Fruit fly (Drosophila melanogaster): ENCODE measurements around the gene Mayo.

Gene Mayo

dm6 chr3R:31062344-31062964, 46.5 kb downstream of the Mayo start:
- no peak for TF ChIP-seq noc (tag; optimal IDR thresholded peaks at IDR 0.05)

DNA sequence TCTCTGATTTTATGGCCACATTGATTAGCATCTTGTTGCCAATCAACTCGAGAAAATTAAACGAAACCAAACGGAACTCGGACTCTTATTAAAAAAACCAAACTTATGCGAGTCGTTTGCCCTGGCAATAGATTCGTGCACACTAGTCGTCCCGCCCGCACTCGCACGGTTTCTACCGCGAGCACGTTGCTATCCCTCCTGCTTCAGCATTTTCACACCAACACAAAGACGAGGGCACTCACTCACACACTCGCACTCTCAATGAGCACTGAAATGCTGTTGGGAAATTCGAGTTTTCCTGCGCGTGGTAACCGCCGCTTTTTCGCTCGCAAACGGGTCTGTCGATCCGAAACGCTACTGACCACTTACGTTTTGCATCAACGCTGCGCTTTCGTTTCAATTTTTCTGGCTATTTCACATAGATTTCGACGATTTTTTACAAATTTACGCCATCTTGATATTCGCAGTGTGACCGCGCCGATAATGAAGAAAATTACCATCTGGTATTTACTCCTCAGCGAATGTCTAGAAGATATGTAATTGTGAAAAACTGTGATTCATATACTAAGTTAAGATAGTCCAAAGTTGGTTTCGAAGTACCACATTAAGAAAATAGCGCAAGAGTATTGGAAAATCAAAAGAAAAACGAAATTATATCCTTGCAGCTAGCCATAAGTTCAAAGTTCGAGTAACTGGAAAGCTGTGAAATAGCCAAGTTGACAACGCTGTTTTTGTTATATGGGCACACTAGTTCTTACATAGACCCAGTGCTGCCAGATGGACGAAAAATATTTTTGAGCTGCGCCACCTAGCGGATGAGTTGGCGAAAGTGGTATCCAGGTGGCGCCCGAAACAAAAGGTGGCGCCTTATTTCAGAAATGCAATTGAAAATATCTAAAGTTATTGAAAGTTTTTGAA, 48.0 kb downstream of the Mayo start, which contains the start of gene dco:
dco (minus strand) TSS at position 503 of the 918 bp plus-strand sequence.
- TF ChIP-seq noc (tag; optimal IDR thresholded peaks at IDR 0.05), result no peak

DNA sequence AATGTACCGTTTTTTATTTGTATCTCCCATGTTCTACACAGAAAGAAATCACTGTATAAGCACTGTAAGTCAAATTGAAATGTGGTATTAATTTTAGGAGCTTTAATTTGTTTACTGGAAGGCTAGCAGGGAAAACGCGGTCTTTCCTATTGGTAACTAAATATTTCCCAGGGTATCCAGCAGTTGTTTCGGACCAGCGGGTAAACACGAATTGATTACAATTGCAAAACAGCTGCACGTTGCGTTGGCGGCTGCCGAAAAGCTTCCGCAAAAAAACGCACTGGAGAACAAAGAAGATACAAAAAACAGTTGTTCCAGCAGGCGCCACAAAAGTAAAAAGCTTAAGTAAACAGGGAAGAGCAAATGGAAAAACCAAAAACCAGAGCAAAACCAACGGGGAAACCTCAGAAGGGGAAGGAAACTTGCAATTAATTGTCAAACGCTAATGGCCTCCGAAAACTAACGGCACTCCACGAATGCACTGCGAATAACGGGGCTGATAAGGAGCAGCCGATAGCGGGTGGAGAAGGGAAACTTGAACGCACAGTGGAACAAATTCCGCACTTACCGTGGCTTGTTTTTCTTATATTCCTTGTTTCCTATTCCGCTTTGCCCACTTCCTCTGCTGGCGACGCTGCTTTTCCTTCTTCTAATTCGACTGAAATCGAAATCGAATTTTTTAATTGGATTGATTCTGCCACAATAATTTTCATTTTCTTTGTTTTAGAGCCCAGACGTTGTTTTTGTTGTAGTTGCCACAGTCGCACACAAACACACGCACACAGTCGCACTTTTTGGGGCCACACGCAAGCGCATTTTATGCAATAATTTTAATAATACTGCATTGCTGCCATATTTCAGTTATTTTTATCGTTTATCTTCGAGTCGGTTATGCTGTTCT, 48.9 kb downstream of the Mayo start:
- no peak for TF ChIP-seq noc (tag; optimal IDR thresholded peaks at IDR 0.05)

DNA sequence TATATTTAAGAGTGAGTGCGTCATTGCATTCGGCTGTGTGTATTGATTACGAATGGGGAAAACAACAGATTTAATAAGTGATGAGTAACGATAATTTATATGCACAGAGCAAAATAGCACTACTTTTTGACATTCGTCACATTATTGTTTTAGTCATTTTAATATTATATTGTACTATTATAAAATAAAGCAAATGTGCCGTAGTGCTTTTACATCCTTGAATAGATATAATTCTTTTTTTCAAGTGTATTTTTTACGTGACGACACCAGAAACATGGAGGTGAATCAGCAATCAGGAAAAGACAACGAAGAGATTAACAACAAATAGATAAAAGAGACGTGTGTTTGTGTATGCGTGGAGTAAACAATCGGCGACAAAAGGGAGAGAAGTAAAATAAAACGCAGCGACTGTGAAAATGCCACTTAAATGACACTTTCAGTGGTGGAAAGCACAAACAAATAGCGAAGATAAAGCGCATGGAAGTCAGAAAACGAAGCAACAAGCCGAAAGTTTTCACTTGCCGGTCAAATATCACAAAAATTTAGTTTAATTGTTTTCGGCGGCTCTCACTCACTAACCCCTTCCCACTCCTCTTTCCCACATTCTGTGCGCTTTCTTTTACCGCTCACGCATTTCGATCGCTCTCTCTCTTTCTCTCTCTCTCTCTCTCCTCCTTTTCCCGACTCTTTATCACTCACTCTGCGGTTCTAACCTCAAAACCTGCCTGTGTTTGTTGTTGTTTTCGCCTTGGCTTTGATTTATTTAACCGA, 49.8 kb downstream of the Mayo start:
- peak; percentile 86 for TF ChIP-seq noc (tag; optimal IDR thresholded peaks at IDR 0.05)

Data from whole organism, larva.